In genomic region chrX:6894104-6894503, ce11 we compare ENCODE assay signal across 2 worm cellular contexts.
A peak's percentile ranks its signal among the peaks of the same experiment; 100 is the strongest.
TF ChIP-seq lines count a peak whose summit lies in the region.

No protein-coding gene starts in this region.

TF ChIP-seq in whole organism, L2 larva, 48 proteins besides CTCF, POLR2A, EP300 and RAD21 (continued from another document):
- TF ChIP-seq unc-55 (GFP tag; optimal IDR thresholded peaks at IDR 0.05; lab: Kevin White, UChicago): no peak
- no peak for TF ChIP-seq zag-1 (tag; optimal IDR thresholded peaks at IDR 0.05; lab: Kevin White, UChicago)
- no peak for TF ChIP-seq lin-13 (GFP tag; optimal IDR thresholded peaks at IDR 0.05; lab: Kevin White, UChicago)
- TF ChIP-seq unc-62 (GFP tag; optimal IDR thresholded peaks at IDR 0.05; lab: Kevin White, UChicago): no peak
- TF ChIP-seq Y55F3AM.14 (GFP tag; optimal IDR thresholded peaks at IDR 0.05; lab: Kevin White, UChicago): no peak
- TF ChIP-seq blmp-1 (tag; optimal IDR thresholded peaks at IDR 0.05; lab: Kevin White, UChicago; ENCODE audit: insufficient read depth): no peak
- TF ChIP-seq nhr-6 (tag; optimal IDR thresholded peaks at IDR 0.05; lab: Kevin White, UChicago): no peak
- no peak for TF ChIP-seq fos-1 (tag; optimal IDR thresholded peaks at IDR 0.05; lab: Kevin White, UChicago)
- no peak for TF ChIP-seq nhr-12 (tag; optimal IDR thresholded peaks at IDR 0.05; lab: Kevin White, UChicago)
- no peak for TF ChIP-seq sma-9 (GFP tag; optimal IDR thresholded peaks at IDR 0.05; lab: Kevin White, UChicago)
- no peak for TF ChIP-seq sma-9 (tag; optimal IDR thresholded peaks at IDR 0.05; lab: Kevin White, UChicago)
- TF ChIP-seq sem-4 (tag; optimal IDR thresholded peaks at IDR 0.05; lab: Kevin White, UChicago): peak; percentile 36
- no peak for TF ChIP-seq ztf-1 (GFP tag; conservative IDR thresholded peaks at IDR 0.05; lab: Robert Waterston, UW)
- TF ChIP-seq F13H6.1 (tag; optimal IDR thresholded peaks at IDR 0.05; lab: Kevin White, UChicago): peak; percentile 39
- TF ChIP-seq C34F6.9 (tag; optimal IDR thresholded peaks at IDR 0.05; lab: Kevin White, UChicago): no peak
- no peak for TF ChIP-seq lin-11 (tag; optimal IDR thresholded peaks at IDR 0.05; lab: Kevin White, UChicago)
- no peak for TF ChIP-seq elt-3 (tag; optimal IDR thresholded peaks at IDR 0.05; lab: Kevin White, UChicago)
- TF ChIP-seq nhr-129 (tag; optimal IDR thresholded peaks at IDR 0.05; lab: Kevin White, UChicago): peak; percentile 17
- peak; percentile 55 for TF ChIP-seq mab-5 (tag; optimal IDR thresholded peaks at IDR 0.05; lab: Kevin White, UChicago)
- TF ChIP-seq unc-39 (tag; optimal IDR thresholded peaks at IDR 0.05; lab: Kevin White, UChicago): no peak
- TF ChIP-seq ama-1 (optimal IDR thresholded peaks at IDR 0.05; lab: Kevin White, UChicago): no peak

TF ChIP-seq in whole organism, L4 larva, 104 proteins besides CTCF, POLR2A, EP300 and RAD21 (continued from another document):
- TF ChIP-seq daf-16 (GFP tag; optimal IDR thresholded peaks at IDR 0.05; lab: Kevin White, UChicago) (peak in 1 of 2 experiments; percentile 36), daf-16 (tag; optimal IDR thresholded peaks at IDR 0.05; lab: Kevin White, UChicago) (no peak), skn-1 (tag; optimal IDR thresholded peaks at IDR 0.05; lab: Kevin White, UChicago) (no peak)
